Fruit fly (Drosophila melanogaster) whole organism, embryonic: ENCODE results near the gene Sptr.

ENCODE experiments used
- Blimp-1 ChIP-seq: fragments of 200-800 bp; sonication (Bioruptor generic); optimal IDR thresholded peaks from 3 replicates; lab custom pipeline; 2018; ENCODE audit warnings: missing biosample characterization, missing genetic modification characterization, mild to moderate bottlenecking, moderate library complexity, missing genetic modification reagents
- CG10209 ChIP-seq: fragments of 200-800 bp; sonication (Bioruptor generic); optimal IDR thresholded peaks from 3 replicates; lab custom pipeline; 2017; ENCODE audit warnings: missing biosample characterization, mild to moderate bottlenecking, missing genetic modification characterization, missing genetic modification reagents
- CG11456 ChIP-seq: fragments of 200-800 bp; sonication (Bioruptor generic); IDR thresholded peaks from 3 replicates; pipeline ENCODE4 v1.3.6; 2022; ENCODE audit warnings: missing biosample characterization, missing genetic modification characterization
- CG18476 ChIP-seq: fragments of 200-800 bp; sonication (Bioruptor generic); optimal IDR thresholded peaks from 2 replicates; lab custom pipeline; 2016; ENCODE audit warnings: missing biosample characterization, mild to moderate bottlenecking, missing genetic modification characterization
- CG30431 ChIP-seq: fragments of 200-800 bp; sonication (Bioruptor generic); optimal IDR thresholded peaks from 2 replicates; lab custom pipeline; 2017; ENCODE audit warnings: missing biosample characterization, missing genetic modification characterization
- CG6813 ChIP-seq: fragments of 200-800 bp; sonication (Bioruptor generic); optimal IDR thresholded peaks from 2 replicates; lab custom pipeline; 2017; ENCODE audit warnings: missing biosample characterization, missing genetic modification characterization, mild to moderate bottlenecking, moderate library complexity, missing genetic modification reagents
- CG8281 ChIP-seq: fragments of 200-800 bp; sonication (Bioruptor generic); optimal IDR thresholded peaks from 2 replicates; lab custom pipeline; 2018; ENCODE audit warnings: missing biosample characterization, mild to moderate bottlenecking, missing genetic modification characterization, moderate library complexity
- MESR4 ChIP-seq: fragments of 200-800 bp; sonication (Bioruptor generic); optimal IDR thresholded peaks from 2 replicates; lab custom pipeline; 2018; ENCODE audit warnings: missing biosample characterization, mild to moderate bottlenecking, missing genetic modification characterization, moderate library complexity
- Nf-YA ChIP-seq: fragments of 200-800 bp; sonication (Bioruptor generic); IDR thresholded peaks from 2 replicates; pipeline ENCODE4 v1.3.6; 2022; ENCODE audit warnings: missing biosample characterization, missing genetic modification characterization
- Sox102F ChIP-seq: fragments of 200-800 bp; sonication (Bioruptor generic); optimal IDR thresholded peaks from 2 replicates; lab custom pipeline; 2018; ENCODE audit warnings: missing biosample characterization, mild to moderate bottlenecking, missing genetic modification characterization, moderate library complexity
- p53 ChIP-seq: fragments of 200-800 bp; sonication (Bioruptor generic); optimal IDR thresholded peaks from 2 replicates; lab custom pipeline; 2016; ENCODE audit warnings: missing biosample characterization, missing genetic modification characterization
- unpg ChIP-seq: fragments of 200-800 bp; sonication (Bioruptor generic); optimal IDR thresholded peaks from 3 replicates; lab custom pipeline; 2018; ENCODE audit warnings: missing biosample characterization, mild to moderate bottlenecking, missing genetic modification characterization, moderate library complexity

DNA sequence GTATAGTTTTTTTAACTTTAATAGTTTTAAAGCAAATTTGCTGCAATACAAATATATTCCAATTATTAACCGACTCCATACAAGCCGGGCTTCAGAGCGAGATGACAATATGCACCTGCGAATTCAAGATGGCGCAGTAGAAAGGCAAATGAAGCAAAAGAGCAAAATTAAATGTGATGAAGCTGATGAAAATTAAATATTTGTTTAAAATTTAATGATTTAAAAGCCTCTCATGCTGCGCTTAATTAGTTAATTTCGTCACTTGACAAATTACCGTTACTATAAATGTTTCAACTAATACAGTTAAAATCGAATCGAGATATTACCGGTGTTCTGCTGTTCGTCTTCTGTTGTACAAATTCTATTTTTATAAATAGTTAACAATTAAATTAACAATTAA lies 24.8 kb upstream of the Sptr start, which contains the start of gene CG33181:
- no peak for TF ChIP-seq CG11456 (GFP tag; lab: Robert Waterston, UW)
- TF ChIP-seq Nf-YA (GFP tag; lab: Robert Waterston, UW) = no peak
- TF ChIP-seq CG18476 (GFP tag; lab: Kevin White, UChicago) = no peak
- TF ChIP-seq Sox102F (GFP tag; lab: Kevin White, UChicago) = no peak
- TF ChIP-seq CG6813 (GFP tag; lab: Kevin White, UChicago) = no peak
- TF ChIP-seq unpg (GFP tag; lab: Kevin White, UChicago) = no peak
- TF ChIP-seq Blimp-1 (GFP tag; lab: Kevin White, UChicago) = no peak
- TF ChIP-seq CG8281 = no peak
- TF ChIP-seq CG10209 = no peak
- no peak for TF ChIP-seq p53 (GFP tag; lab: Kevin White, UChicago)
- no peak for TF ChIP-seq CG30431 (GFP tag; lab: Kevin White, UChicago)
- TF ChIP-seq MESR4 (GFP tag; lab: Kevin White, UChicago) = no peak
